Fruit fly (Drosophila melanogaster): ENCODE data around the gene Taf12L.

dm6 chr2L:4698837-4699236, 2.4 kb downstream of the Taf12L start:
- TF ChIP-seq unpg (GFP tag; optimal IDR thresholded peaks at IDR 0.05) (no peak), CG9817 (tag; optimal IDR thresholded peaks at IDR 0.05) (no peak)

All from whole organism, embryonic.